Fruit fly (Drosophila melanogaster): ENCODE data around the gene Vha55.

DNA sequence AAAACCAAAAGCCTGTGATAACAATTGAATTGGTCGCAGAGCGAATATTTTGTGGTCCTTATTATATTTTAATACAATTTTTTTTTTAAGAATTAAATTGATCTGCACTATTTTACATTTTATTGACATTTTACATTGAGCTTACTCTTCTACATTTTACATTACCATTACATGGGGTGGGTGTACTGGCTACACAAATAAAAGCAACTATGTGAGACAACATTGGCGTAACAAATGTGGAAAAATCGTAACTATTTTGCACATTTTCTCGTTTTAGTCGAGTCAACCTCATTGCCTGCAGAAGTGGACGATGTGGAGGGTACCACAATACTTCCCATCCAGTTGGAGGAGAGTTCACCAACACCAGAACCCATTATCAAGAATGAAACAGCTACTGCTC, 22.9 kb upstream of the Vha55 start:
- TF ChIP-seq CG8478 (optimal IDR thresholded peaks at IDR 0.05) (no peak), CTCF (optimal IDR thresholded peaks at IDR 0.05) (peak; percentile 67 to 77)

Measured in S2 (cell line).